Fruit fly (Drosophila melanogaster) whole organism, embryonic: Measurements from ENCODE around the gene SmydA-9.
A peak's percentile ranks its signal among the peaks of the same experiment; 100 is the strongest.

Experiments used
- Awh ChIP-seq: fragments of 200-800 bp; sonication (Bioruptor generic); IDR thresholded peaks from 2 replicates; pipeline ENCODE4, ENCODE4 v1.3.6; 2022; ENCODE audit warnings: missing biosample characterization, missing genetic modification characterization
- BEAF-32 ChIP-seq: fragments of 200-800 bp; sonication (Bioruptor generic); optimal IDR thresholded peaks from 3 replicates; lab custom pipeline; 2017; ENCODE audit warnings: missing biosample characterization, missing genetic modification characterization, mild to moderate bottlenecking, moderate library complexity, missing genetic modification reagents
- Bgb ChIP-seq: fragments of 200-800 bp; sonication (Bioruptor generic); IDR thresholded peaks from 2 replicates; pipeline ENCODE4 v1.3.6; 2022; ENCODE audit warnings: missing biosample characterization, missing genetic modification characterization; ENCODE audit not compliant: partially characterized antibody
- CG10654 ChIP-seq: fragments of 200-800 bp; sonication (Bioruptor generic); optimal IDR thresholded peaks from 2 replicates; lab custom pipeline; 2016; ENCODE audit warnings: missing biosample characterization, missing genetic modification characterization
- CG10979 ChIP-seq: fragments of 200-800 bp; sonication (Bioruptor generic); optimal IDR thresholded peaks from 2 replicates; lab custom pipeline; 2018; ENCODE audit warnings: missing biosample characterization, mild to moderate bottlenecking, missing genetic modification characterization, moderate library complexity
- CG11247 ChIP-seq: fragments of 200-800 bp; sonication (Bioruptor generic); IDR thresholded peaks from 2 replicates; pipeline ENCODE4 v1.3.6; 2022; ENCODE audit warnings: missing biosample characterization, missing genetic modification characterization
- CG11504 ChIP-seq: fragments of 200-800 bp; sonication (Bioruptor generic); optimal IDR thresholded peaks from 3 replicates; lab custom pipeline; 2019; ENCODE audit warnings: missing biosample characterization, mild to moderate bottlenecking, missing genetic modification characterization, moderate library complexity
- CG11696 ChIP-seq: fragments of 200-800 bp; sonication (Bioruptor generic); IDR thresholded peaks from 2 replicates; pipeline ENCODE4 v1.3.6; 2022; ENCODE audit warnings: missing biosample characterization, missing genetic modification characterization
- CG12071 ChIP-seq: fragments of 200-800 bp; sonication (Bioruptor generic); optimal IDR thresholded peaks from 3 replicates; lab custom pipeline; 2018; ENCODE audit warnings: missing biosample characterization, mild to moderate bottlenecking, missing genetic modification characterization
- CG12104 ChIP-seq: fragments of 200-800 bp; sonication (Bioruptor generic); optimal IDR thresholded peaks from 3 replicates; lab custom pipeline; 2016; ENCODE audit warnings: missing biosample characterization, missing genetic modification characterization
- CG12155 ChIP-seq: fragments of 200-800 bp; sonication (Bioruptor generic); optimal IDR thresholded peaks from 3 replicates; lab custom pipeline; 2016; ENCODE audit warnings: missing biosample characterization, missing genetic modification characterization
- CG14014 ChIP-seq: fragments of 200-800 bp; sonication (Bioruptor generic); IDR thresholded peaks from 2 replicates; pipeline ENCODE4 v1.3.6; 2022; ENCODE audit warnings: missing biosample characterization, missing genetic modification characterization
- CG15696 ChIP-seq: fragments of 200-800 bp; sonication (Bioruptor generic); optimal IDR thresholded peaks from 2 replicates; lab custom pipeline; 2019; ENCODE audit warnings: missing biosample characterization, mild to moderate bottlenecking, missing genetic modification characterization, moderate library complexity
- CG16779 ChIP-seq: fragments of 200-800 bp; sonication (Bioruptor generic); IDR thresholded peaks from 2 replicates; pipeline ENCODE4 v1.3.6; 2022; ENCODE audit warnings: missing biosample characterization, missing genetic modification characterization
- CG18764 ChIP-seq: fragments of 200-800 bp; sonication (Bioruptor generic); optimal IDR thresholded peaks from 3 replicates; lab custom pipeline; 2016; ENCODE audit warnings: missing biosample characterization, missing genetic modification characterization
- CG31388 ChIP-seq: fragments of 200-800 bp; sonication (Bioruptor generic); optimal IDR thresholded peaks from 2 replicates; lab custom pipeline; 2016; ENCODE audit warnings: missing biosample characterization, missing genetic modification characterization
- CG3163 ChIP-seq: fragments of 200-800 bp; sonication (Bioruptor generic); optimal IDR thresholded peaks from 3 replicates; lab custom pipeline; 2016; ENCODE audit warnings: missing biosample characterization, missing genetic modification characterization
- CG33213 ChIP-seq: fragments of 200-800 bp; sonication (Bioruptor generic); optimal IDR thresholded peaks from 3 replicates; lab custom pipeline; 2016; ENCODE audit warnings: missing biosample characterization, missing genetic modification characterization
- CG4424 ChIP-seq: fragments of 200-800 bp; sonication (Bioruptor generic); optimal IDR thresholded peaks from 3 replicates; lab custom pipeline; 2016; ENCODE audit warnings: missing biosample characterization, missing genetic modification characterization
- CG6272 ChIP-seq: fragments of 200-800 bp; sonication (Bioruptor generic); IDR thresholded peaks from 2 replicates; pipeline ENCODE4 v1.3.6; 2022; ENCODE audit warnings: missing biosample characterization, missing genetic modification characterization
- CG6683 ChIP-seq: fragments of 200-800 bp; sonication (Bioruptor generic); optimal IDR thresholded peaks from 2 replicates; lab custom pipeline; 2017; ENCODE audit warnings: missing biosample characterization, mild to moderate bottlenecking, missing genetic modification characterization, missing genetic modification reagents
- CG7839 ChIP-seq: fragments of 200-800 bp; sonication (Bioruptor generic); optimal IDR thresholded peaks from 3 replicates; lab custom pipeline; 2018; ENCODE audit warnings: missing biosample characterization, mild to moderate bottlenecking, missing genetic modification characterization, moderate library complexity
- CG8478 ChIP-seq: fragments of >200 bp; optimal IDR thresholded peaks from 2 replicates; lab custom pipeline; 2018
- CG8765 ChIP-seq: fragments of 200-800 bp; sonication (Bioruptor generic); IDR thresholded peaks from 2 replicates; pipeline ENCODE4 v1.3.6; 2022; ENCODE audit warnings: missing biosample characterization, missing genetic modification characterization
- CG9797 ChIP-seq: fragments of 200-800 bp; sonication (Bioruptor generic); optimal IDR thresholded peaks from 3 replicates; lab custom pipeline; 2018; ENCODE audit warnings: missing biosample characterization, mild to moderate bottlenecking, missing genetic modification characterization
- Chrac-16 ChIP-seq: fragments of 200-800 bp; sonication (Bioruptor generic); optimal IDR thresholded peaks from 3 replicates; lab custom pipeline; 2016; ENCODE audit warnings: missing biosample characterization, missing genetic modification characterization
- D19B ChIP-seq: fragments of 200-800 bp; sonication (Bioruptor generic); optimal IDR thresholded peaks from 2 replicates; lab custom pipeline; 2017; ENCODE audit warnings: missing biosample characterization, mild to moderate bottlenecking, missing genetic modification characterization
- Dbx ChIP-seq: fragments of 200-800 bp; sonication (Bioruptor generic); IDR thresholded peaks from 3 replicates; pipeline ENCODE4 v1.3.6; 2022; ENCODE audit warnings: missing biosample characterization, missing genetic modification characterization
- Deaf1 ChIP-seq: fragments of 200-800 bp; optimal IDR thresholded peaks from 3 replicates; lab custom pipeline; 2019; ENCODE audit warnings: missing biosample characterization, mild to moderate bottlenecking, missing genetic modification characterization, moderate library complexity
- Dp ChIP-seq: fragments of 200-800 bp; sonication (Bioruptor generic); optimal IDR thresholded peaks from 2 replicates; lab custom pipeline; 2018; ENCODE audit warnings: missing biosample characterization, mild to moderate bottlenecking, missing genetic modification characterization, moderate library complexity
- Gsc ChIP-seq: fragments of 200-800 bp; sonication (Bioruptor generic); IDR thresholded peaks from 2 replicates; pipeline ENCODE4 v1.3.6; 2022; ENCODE audit warnings: missing biosample characterization, missing genetic modification characterization
- Hr78 ChIP-seq, 2 experiments: fragments of 200-800 bp in 1 of 2; fragments of >200 bp in 1 of 2; sonication (Bioruptor generic) in 1 of 2; optimal IDR thresholded peaks; 2 replicates each; lab custom pipeline; 2017 to 2019; ENCODE audit warnings: missing biosample characterization in 2 of 2, missing genetic modification characterization in 2 of 2, mild to moderate bottlenecking in 1 of 2, moderate library complexity in 1 of 2
- NC2β ChIP-seq: fragments of 200-800 bp; sonication (Bioruptor generic); optimal IDR thresholded peaks from 2 replicates; lab custom pipeline; 2016; ENCODE audit warnings: missing biosample characterization, missing genetic modification characterization
- Opbp ChIP-seq: fragments of 200-800 bp; sonication (Bioruptor generic); IDR thresholded peaks from 3 replicates; pipeline ENCODE4 v1.3.6; 2022; ENCODE audit warnings: missing biosample characterization, missing genetic modification characterization; ENCODE audit not compliant: partially characterized antibody
- Poxn ChIP-seq: fragments of 200-800 bp; sonication (Bioruptor generic); IDR thresholded peaks from 2 replicates; pipeline ENCODE4 v1.3.6; 2022; ENCODE audit warnings: missing biosample characterization, missing genetic modification characterization
- bbx ChIP-seq: fragments of 200-800 bp; sonication (Bioruptor generic); IDR thresholded peaks from 2 replicates; pipeline ENCODE4 v1.3.6; 2022; ENCODE audit warnings: missing biosample characterization, missing genetic modification characterization; ENCODE audit not compliant: partially characterized antibody
- crc ChIP-seq: fragments of 200-800 bp; sonication (Bioruptor generic); optimal IDR thresholded peaks from 2 replicates; lab custom pipeline; 2016; ENCODE audit warnings: missing biosample characterization, missing genetic modification characterization
- gfzf ChIP-seq: fragments of 200-800 bp; sonication (Bioruptor generic); optimal IDR thresholded peaks from 2 replicates; lab custom pipeline; 2016; ENCODE audit warnings: missing biosample characterization, mild to moderate bottlenecking, missing genetic modification characterization, moderate library complexity
- gsb-n ChIP-seq: fragments of 200-800 bp; sonication (Bioruptor generic); optimal IDR thresholded peaks from 3 replicates; lab custom pipeline; 2018; ENCODE audit warnings: missing biosample characterization, mild to moderate bottlenecking, missing genetic modification characterization
- luna ChIP-seq: fragments of 200-800 bp; sonication (Bioruptor generic); optimal IDR thresholded peaks from 2 replicates; lab custom pipeline; 2016; ENCODE audit warnings: missing biosample characterization, missing genetic modification characterization
- nom ChIP-seq: fragments of 200-800 bp; sonication (Bioruptor generic); optimal IDR thresholded peaks from 2 replicates; lab custom pipeline; 2017; ENCODE audit warnings: missing biosample characterization, missing genetic modification characterization, mild to moderate bottlenecking, moderate library complexity, missing genetic modification reagents
- org-1 ChIP-seq: fragments of 200-800 bp; sonication (Bioruptor generic); optimal IDR thresholded peaks from 2 replicates; lab custom pipeline; 2017; ENCODE audit warnings: missing biosample characterization, missing genetic modification characterization
- prd ChIP-seq, 3 experiments: fragments of >200 bp in 2 of 3; fragments of 200-800 bp in 1 of 3; sonication (Bioruptor generic) in 1 of 3; optimal IDR thresholded peaks in 2 of 3; IDR thresholded peaks in 1 of 3; 2 replicates in 2 of 3; 3 replicates in 1 of 3; pipeline versions ENCODE4 v1.3.6 to Lab custom; 2017 to 2022; ENCODE audit warnings: missing biosample characterization in 1 of 3, missing genetic modification characterization in 1 of 3
- pzg ChIP-seq: fragments of 200-800 bp; sonication (Bioruptor generic); optimal IDR thresholded peaks from 3 replicates; lab custom pipeline; 2018; ENCODE audit warnings: missing biosample characterization, mild to moderate bottlenecking, missing genetic modification characterization, moderate library complexity
- sc ChIP-seq, 3 experiments: fragments of >200 bp in 2 of 3; fragments of 200-800 bp in 1 of 3; sonication (Bioruptor generic) in 1 of 3; optimal IDR thresholded peaks; 2 replicates in 2 of 3; 3 replicates in 1 of 3; lab custom pipeline; 2017; ENCODE audit warnings: mild to moderate bottlenecking in 1 of 3, missing biosample characterization in 1 of 3, missing genetic modification characterization in 1 of 3, missing genetic modification reagents in 1 of 3
- sens-2 ChIP-seq: fragments of 200-800 bp; sonication (Bioruptor generic); IDR thresholded peaks from 2 replicates; pipeline ENCODE4 v1.3.6; 2022; ENCODE audit warnings: missing biosample characterization, missing genetic modification characterization
- tup ChIP-seq: fragments of 200-800 bp; sonication (Bioruptor generic); optimal IDR thresholded peaks from 2 replicates; lab custom pipeline; 2016; ENCODE audit warnings: missing biosample characterization, mild to moderate bottlenecking, missing genetic modification characterization, moderate library complexity
- vvl ChIP-seq: fragments of 200-800 bp; sonication (Bioruptor generic); IDR thresholded peaks from 2 replicates; pipeline ENCODE4 v1.3.6; 2022; ENCODE audit warnings: missing biosample characterization, missing genetic modification characterization
- zen ChIP-seq: fragments of 200-800 bp; sonication (Bioruptor generic); optimal IDR thresholded peaks from 3 replicates; lab custom pipeline; 2018; ENCODE audit warnings: missing biosample characterization, mild to moderate bottlenecking, missing genetic modification characterization, moderate library complexity

Gene SmydA-9

DNA sequence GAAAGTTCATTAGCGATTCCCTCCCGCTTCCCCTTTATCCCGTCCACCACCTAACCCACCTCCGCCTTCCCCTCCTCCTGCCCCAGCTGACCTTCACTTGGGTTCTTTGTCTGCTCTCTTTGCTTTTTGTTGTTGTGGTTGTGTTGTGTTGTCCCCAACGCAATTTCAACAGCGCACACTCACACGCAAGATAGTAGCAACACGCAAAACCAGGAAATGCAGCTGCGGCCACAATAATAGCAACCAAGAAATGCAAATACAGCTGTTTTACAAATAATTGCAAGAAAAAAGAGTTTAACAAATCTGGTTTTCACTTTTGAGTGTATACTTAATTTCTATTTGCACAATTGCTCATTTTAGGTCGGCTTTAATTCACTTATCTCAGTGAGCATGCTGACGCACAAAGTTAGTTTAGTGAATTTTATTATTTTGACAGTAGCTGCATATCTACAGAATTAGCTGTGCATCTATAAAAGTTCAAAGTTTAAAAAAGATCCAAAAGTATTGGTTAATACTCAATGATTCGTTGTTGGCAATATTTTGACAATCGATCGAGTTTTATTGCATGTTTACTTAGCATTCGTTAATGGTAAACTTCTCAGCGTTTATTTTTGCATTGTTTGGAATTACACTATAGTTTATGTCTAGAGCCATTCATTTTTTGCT lies 40.7 kb upstream of the SmydA-9 start:
- TF ChIP-seq Opbp (GFP tag; lab: Robert Waterston, UW) (no peak), gsb-n (tag; lab: Kevin White, UChicago) (no peak), prd (optimal IDR thresholded peaks at IDR 0.05; lab: Kevin White, UChicago) (no peak), prd (GFP tag; IDR thresholded peaks at IDR 0.05; lab: Robert Waterston, UW) (peak; percentile 44; the same call in 2 of the 3 replicates), CG15696 (tag; lab: Kevin White, UChicago) (no peak), CG10979 (tag; lab: Kevin White, UChicago) (peak; percentile 34), CG18764 (GFP tag; lab: Kevin White, UChicago) (no peak), gfzf (GFP tag; lab: Kevin White, UChicago) (no peak), CG11504 (tag; lab: Kevin White, UChicago) (peak; percentile 36), Poxn (GFP tag; lab: Robert Waterston, UW) (no peak), CG7839 (tag; lab: Kevin White, UChicago) (peak; percentile 3), CG6683 (GFP tag; lab: Kevin White, UChicago) (no peak), CG33213 (GFP tag; lab: Kevin White, UChicago) (no peak), crc (GFP tag; lab: Kevin White, UChicago) (no peak), Deaf1 (tag; lab: Kevin White, UChicago) (no peak), org-1 (GFP tag; lab: Kevin White, UChicago) (peak; percentile 0), nom (GFP tag; lab: Kevin White, UChicago) (peak; percentile 44), Awh (GFP tag; lab: Robert Waterston, UW) (no peak), Hr78 (GFP tag; optimal IDR thresholded peaks at IDR 0.05; lab: Kevin White, UChicago) (peak in 1 of 2 experiments; percentile 8), Dp (GFP tag; lab: Kevin White, UChicago) (no peak), CG6272 (GFP tag; lab: Robert Waterston, UW) (no peak), zen (tag; lab: Kevin White, UChicago) (no peak), CG12071 (GFP tag; lab: Kevin White, UChicago) (no peak), CG16779 (GFP tag; lab: Robert Waterston, UW) (no peak), sens-2 (GFP tag; lab: Robert Waterston, UW) (no peak), NC2β (GFP tag; lab: Kevin White, UChicago) (no peak), CG14014 (GFP tag; lab: Robert Waterston, UW) (no peak), sc (optimal IDR thresholded peaks at IDR 0.05; lab: Kevin White, UChicago) (no peak), sc (GFP tag; optimal IDR thresholded peaks at IDR 0.05; lab: Kevin White, UChicago) (no peak), CG11247 (GFP tag; lab: Robert Waterston, UW) (no peak), vvl (0 out of 2 replicates have a peak, but pooled peaks have one; percentile 19), bbx (GFP tag; lab: Robert Waterston, UW) (no peak), CG8765 (no peak), CG9797 (GFP tag; lab: Kevin White, UChicago) (no peak), CG8478 (lab: Kevin White, UChicago) (no peak), Chrac-16 (GFP tag; lab: Kevin White, UChicago) (no peak), CG4424 (peak; percentile 7), Dbx (GFP tag; lab: Robert Waterston, UW) (no peak), CG12104 (GFP tag; lab: Kevin White, UChicago) (no peak), CG3163 (GFP tag; lab: Kevin White, UChicago) (no peak), pzg (GFP tag; lab: Kevin White, UChicago) (no peak), tup (GFP tag; lab: Kevin White, UChicago) (no peak), CG11696 (peak; percentile 95), BEAF-32 (GFP tag; lab: Kevin White, UChicago) (no peak), CG12155 (GFP tag; lab: Kevin White, UChicago) (no peak), D19B (GFP tag; lab: Kevin White, UChicago) (no peak), CG31388 (GFP tag; lab: Kevin White, UChicago) (no peak), Bgb (GFP tag; lab: Robert Waterston, UW) (no peak), CG10654 (GFP tag; lab: Kevin White, UChicago) (peak; percentile 23), luna (GFP tag; lab: Kevin White, UChicago) (no peak), Gsc (GFP tag; lab: Robert Waterston, UW) (no peak)
